Worm (Caenorhabditis elegans) whole organism, L2 larva: ENCODE data around the gene fbxb-64.
"Not testable (repeated sequence)": the region's sequence is repeated elsewhere in the genome, so short reads cannot be mapped to it uniquely, and the experiment has no call there.

Experiments used
- ama-1 ChIP-seq: fragments of 150-350 bp; optimal IDR thresholded peaks from 2 replicates; lab custom pipeline; 2018; ENCODE audit warnings: inconsistent platforms
- lsy-2 ChIP-seq, 2 experiments: fragments of 150-350 bp in 1 of 2; sonication (generic microtip) in 1 of 2; optimal IDR thresholded peaks; 2 replicates each; lab custom pipeline; 2014 to 2017; ENCODE audit warnings: missing biosample characterization in 2 of 2, missing genetic modification characterization in 2 of 2
- mab-5 ChIP-seq: fragments of 150-350 bp; optimal IDR thresholded peaks from 2 replicates; lab custom pipeline; 2014; ENCODE audit warnings: missing biosample characterization, missing genetic modification characterization
- mdl-1 ChIP-seq, 2 experiments: fragments of 150-350 bp in 1 of 2; sonication (generic microtip) in 1 of 2; optimal IDR thresholded peaks; 2 replicates each; lab custom pipeline; 2017; ENCODE audit warnings: missing biosample characterization in 2 of 2, missing genetic modification characterization in 2 of 2

DNA sequence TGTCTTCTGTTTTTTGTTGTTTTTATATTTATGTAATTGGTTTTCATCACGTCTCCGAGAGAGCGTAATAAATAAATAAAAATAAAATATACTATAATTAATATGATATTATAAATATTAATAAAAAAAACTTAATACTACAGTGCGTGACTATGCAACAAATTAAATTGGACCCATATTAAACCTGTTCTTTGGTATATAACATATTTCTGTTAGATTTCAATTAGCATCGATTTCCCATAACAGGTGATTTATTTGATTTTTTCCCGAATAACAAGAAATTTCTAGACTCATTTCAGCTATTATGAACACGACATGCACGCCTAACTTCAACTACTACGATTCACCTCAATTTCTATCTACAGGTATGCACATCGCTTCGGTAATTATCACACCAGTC is 4.0 kb downstream of the fbxb-64 start, which contains the start of gene srh-208:
- TF ChIP-seq lsy-2 (tag; optimal IDR thresholded peaks at IDR 0.05; lab: Kevin White, UChicago); mdl-1 (tag; optimal IDR thresholded peaks at IDR 0.05; lab: Kevin White, UChicago); mab-5 (tag; lab: Kevin White, UChicago); ama-1: not testable (repeated sequence)
